Fruit fly (Drosophila melanogaster): ENCODE data around the gene CG10973.

Gene CG10973

DNA sequence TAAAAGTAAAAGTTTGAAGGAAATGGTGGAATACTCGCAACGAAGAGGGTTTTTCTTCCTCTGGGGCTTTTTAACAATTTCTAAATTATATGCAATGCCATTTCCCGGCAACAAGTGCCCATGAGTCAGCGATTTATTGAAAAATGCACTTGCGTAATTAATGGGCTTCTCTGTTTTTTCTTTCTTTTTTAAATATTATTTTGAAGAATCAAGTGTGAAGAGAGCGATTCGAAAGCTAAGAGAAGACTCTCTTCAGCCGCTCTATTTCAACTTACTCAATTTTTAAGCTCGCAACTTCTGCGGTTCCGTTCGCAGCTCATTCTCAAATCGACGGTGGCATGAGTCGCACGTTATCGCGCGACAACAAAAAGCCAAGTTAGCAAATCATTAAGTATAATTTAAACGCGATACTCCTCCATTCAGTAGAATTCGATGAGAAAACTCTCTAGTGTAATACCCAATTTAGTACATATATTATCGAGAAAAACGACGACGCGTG lies 35.4 kb upstream of the CG10973 start, which contains the start of gene CG42709 (continued):
- TF ChIP-seq lbe (GFP tag; optimal IDR thresholded peaks at IDR 0.05) (peak; percentile 62), otp (GFP tag; IDR thresholded peaks at IDR 0.05) (no peak), vnd (GFP tag; IDR thresholded peaks at IDR 0.05; ENCODE audit: partially characterized antibody) (no peak)

DNA sequence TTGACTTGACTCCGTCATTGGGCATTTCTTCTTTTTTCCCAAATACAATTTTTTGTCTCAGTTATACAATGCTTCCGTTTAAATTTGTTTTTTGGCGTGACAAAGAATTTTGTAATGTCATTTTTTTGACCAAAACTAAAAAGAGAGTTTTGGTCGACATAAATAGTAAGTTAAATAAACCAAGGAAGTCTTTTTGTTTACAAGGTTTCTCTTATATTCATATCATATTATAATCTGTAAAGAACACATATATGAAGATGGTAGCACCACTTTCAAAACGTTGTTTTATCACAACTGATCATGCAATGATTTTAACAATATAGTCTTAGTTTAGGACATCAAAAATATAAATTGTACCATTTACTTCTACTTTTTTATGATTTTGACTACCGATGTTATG lies 26.4 kb upstream of the CG10973 start, which contains the start of the genes CG10969 and CG17666:
Gene CG10969 (minus strand): TSS at position 101 of the 400 bp plus-strand sequence.
Gene CG17666 (plus strand): TSS at position 329 of the 400 bp plus-strand sequence.
- TF ChIP-seq CG4360 (GFP tag; IDR thresholded peaks at IDR 0.05) = no peak
- TF ChIP-seq insv (GFP tag; optimal IDR thresholded peaks at IDR 0.05) = no peak
- TF ChIP-seq ab (GFP tag; optimal IDR thresholded peaks at IDR 0.05) = no peak
- no peak for TF ChIP-seq CG7745 (tag; optimal IDR thresholded peaks at IDR 0.05)
- TF ChIP-seq CG5245 (GFP tag; optimal IDR thresholded peaks at IDR 0.05) = no peak
- TF ChIP-seq CG7963 (GFP tag; IDR thresholded peaks at IDR 0.05; ENCODE audit: partially characterized antibody) = no peak
- no peak for TF ChIP-seq Ravus (GFP tag; IDR thresholded peaks at IDR 0.05)
- no peak for TF ChIP-seq Rx (GFP tag; IDR thresholded peaks at IDR 0.05)
- TF ChIP-seq CG4404 (GFP tag; IDR thresholded peaks at IDR 0.05) = no peak
- TF ChIP-seq ato (GFP tag; IDR thresholded peaks at IDR 0.05; ENCODE audit: partially characterized antibody) = no peak
- TF ChIP-seq CG2712 (tag; optimal IDR thresholded peaks at IDR 0.05) = no peak
- TF ChIP-seq CG14014 (GFP tag; IDR thresholded peaks at IDR 0.05) = no peak
- TF ChIP-seq Ptx1 (GFP tag; IDR thresholded peaks at IDR 0.05) = no peak
- TF ChIP-seq vvl (GFP tag; IDR thresholded peaks at IDR 0.05) = no peak
- no peak for TF ChIP-seq run (tag; optimal IDR thresholded peaks at IDR 0.05)
- no peak for TF ChIP-seq CG10147 (GFP tag; optimal IDR thresholded peaks at IDR 0.05)
- TF ChIP-seq CG15479 (GFP tag; optimal IDR thresholded peaks at IDR 0.05) = no peak
- TF ChIP-seq ranshi (GFP tag; IDR thresholded peaks at IDR 0.05) = no peak
- TF ChIP-seq CG42726 (GFP tag; IDR thresholded peaks at IDR 0.05; ENCODE audit: partially characterized antibody) = no peak
- TF ChIP-seq CG8924 (tag; optimal IDR thresholded peaks at IDR 0.05) = no peak

DNA sequence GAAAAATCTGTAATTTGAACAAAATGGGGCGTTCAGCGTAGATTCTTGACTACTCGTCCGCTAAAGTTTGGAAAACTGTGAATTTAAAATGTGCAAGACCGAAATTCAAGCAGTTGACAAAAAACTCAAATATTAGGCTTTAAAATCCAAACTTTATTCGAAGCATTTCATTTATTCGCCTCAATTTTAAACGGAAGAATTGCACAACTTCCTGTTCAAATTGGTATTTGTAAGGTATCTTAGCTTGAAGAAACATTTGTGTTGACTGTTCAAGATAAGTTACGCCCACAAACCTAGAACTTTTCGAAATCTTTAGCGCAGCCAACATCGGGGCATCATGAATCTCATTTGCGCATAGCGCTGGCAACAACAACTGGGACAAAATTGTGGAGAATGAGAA lies 24.0 kb upstream of the CG10973 start, which contains the start of gene CG32106:
Gene CG32106 (minus strand): TSS at position 101 of the 400 bp plus-strand sequence.
- TF ChIP-seq CG18599 (GFP tag; optimal IDR thresholded peaks at IDR 0.05) (no peak), slbo (GFP tag; IDR thresholded peaks at IDR 0.05) (no peak), tna (GFP tag; IDR thresholded peaks at IDR 0.05; ENCODE audit: partially characterized antibody) (no peak), CG3847 (GFP tag; IDR thresholded peaks at IDR 0.05) (no peak), CG6765 (GFP tag; optimal IDR thresholded peaks at IDR 0.05) (no peak), CG7963 (GFP tag; IDR thresholded peaks at IDR 0.05; ENCODE audit: partially characterized antibody) (no peak), CG4730 (GFP tag; IDR thresholded peaks at IDR 0.05) (no peak), sug (tag; optimal IDR thresholded peaks at IDR 0.05) (no peak), CG4707 (GFP tag; optimal IDR thresholded peaks at IDR 0.05) (no peak), ash1 (GFP tag; optimal IDR thresholded peaks at IDR 0.05) (no peak), YL-1 (GFP tag; optimal IDR thresholded peaks at IDR 0.05) (no peak), Taf1 (GFP tag; IDR thresholded peaks at IDR 0.05) (no peak), CG17829 (tag; optimal IDR thresholded peaks at IDR 0.05) (no peak), Hr78 (GFP tag; optimal IDR thresholded peaks at IDR 0.05) (no peak), Hand (GFP tag; optimal IDR thresholded peaks at IDR 0.05) (no peak)

All from whole organism, embryonic.